Fruit fly (Drosophila melanogaster) whole organism, embryonic: ENCODE results near the gene Dbp73D.

Experiments used
- Awh ChIP-seq: fragments of 200-800 bp; sonication (Bioruptor generic); IDR thresholded peaks from 2 replicates; pipeline ENCODE4, ENCODE4 v1.3.6; 2022; ENCODE audit warnings: missing biosample characterization, missing genetic modification characterization
- CG10543 ChIP-seq: fragments of 200-800 bp; sonication (Bioruptor generic); optimal IDR thresholded peaks from 3 replicates; lab custom pipeline; 2017; ENCODE audit warnings: missing biosample characterization, mild to moderate bottlenecking, missing genetic modification characterization, moderate library complexity
- CG11696 ChIP-seq: fragments of 200-800 bp; sonication (Bioruptor generic); IDR thresholded peaks from 2 replicates; pipeline ENCODE4 v1.3.6; 2022; ENCODE audit warnings: missing biosample characterization, missing genetic modification characterization
- CG12071 ChIP-seq: fragments of 200-800 bp; sonication (Bioruptor generic); optimal IDR thresholded peaks from 3 replicates; lab custom pipeline; 2018; ENCODE audit warnings: missing biosample characterization, mild to moderate bottlenecking, missing genetic modification characterization
- CG13424 ChIP-seq: fragments of 200-800 bp; sonication (Bioruptor generic); optimal IDR thresholded peaks from 2 replicates; lab custom pipeline; 2019; ENCODE audit warnings: missing biosample characterization, mild to moderate bottlenecking, missing genetic modification characterization, moderate library complexity
- CG14014 ChIP-seq: fragments of 200-800 bp; sonication (Bioruptor generic); IDR thresholded peaks from 2 replicates; pipeline ENCODE4 v1.3.6; 2022; ENCODE audit warnings: missing biosample characterization, missing genetic modification characterization
- CG1647 ChIP-seq: fragments of 200-800 bp; sonication (Bioruptor generic); optimal IDR thresholded peaks from 3 replicates; lab custom pipeline; 2016; ENCODE audit warnings: missing biosample characterization, missing genetic modification characterization
- CG17612 ChIP-seq: fragments of 200-800 bp; sonication (Bioruptor generic); IDR thresholded peaks from 2 replicates; pipeline ENCODE4 v1.3.6; 2022; ENCODE audit warnings: missing biosample characterization, missing genetic modification characterization
- CG18764 ChIP-seq: fragments of 200-800 bp; sonication (Bioruptor generic); optimal IDR thresholded peaks from 3 replicates; lab custom pipeline; 2016; ENCODE audit warnings: missing biosample characterization, missing genetic modification characterization
- CG2116 ChIP-seq: fragments of 200-800 bp; sonication (Bioruptor generic); optimal IDR thresholded peaks from 3 replicates; lab custom pipeline; 2018; ENCODE audit warnings: missing biosample characterization, mild to moderate bottlenecking, missing genetic modification characterization
- CG2889 ChIP-seq: fragments of 200-800 bp; sonication (Bioruptor generic); IDR thresholded peaks from 3 replicates; pipeline ENCODE4 v1.3.6; 2022; ENCODE audit warnings: missing biosample characterization, missing genetic modification characterization
- CG34224 ChIP-seq: fragments of 200-800 bp; sonication (Bioruptor generic); IDR thresholded peaks from 3 replicates; pipeline ENCODE4 v1.3.6; 2022; ENCODE audit warnings: missing biosample characterization, missing genetic modification characterization; ENCODE audit not compliant: partially characterized antibody
- CG3847 ChIP-seq: fragments of 200-800 bp; sonication (Bioruptor generic); IDR thresholded peaks from 2 replicates; pipeline ENCODE4 v1.3.6; 2022; ENCODE audit warnings: missing biosample characterization, missing genetic modification characterization
- CG3995 ChIP-seq: fragments of 200-800 bp; sonication (Bioruptor generic); optimal IDR thresholded peaks from 3 replicates; lab custom pipeline; 2016; ENCODE audit warnings: missing biosample characterization, missing genetic modification characterization
- CG5180 ChIP-seq: fragments of 200-800 bp; sonication (Bioruptor generic); optimal IDR thresholded peaks from 3 replicates; lab custom pipeline; 2017; ENCODE audit warnings: missing biosample characterization, missing genetic modification characterization, mild to moderate bottlenecking, moderate library complexity, missing genetic modification reagents
- CG7357 ChIP-seq: fragments of 200-800 bp; sonication (Bioruptor generic); IDR thresholded peaks from 3 replicates; pipeline ENCODE4 v1.3.6; 2022; ENCODE audit warnings: missing biosample characterization, missing genetic modification characterization
- CG7963 ChIP-seq: fragments of 200-800 bp; sonication (Bioruptor generic); IDR thresholded peaks from 3 replicates; pipeline ENCODE4 v1.3.6; 2022; ENCODE audit warnings: missing biosample characterization, missing genetic modification characterization; ENCODE audit not compliant: partially characterized antibody
- CrebB ChIP-seq: fragments of 200-800 bp; sonication (Bioruptor generic); optimal IDR thresholded peaks from 3 replicates; lab custom pipeline; 2018; ENCODE audit warnings: missing biosample characterization, mild to moderate bottlenecking, missing genetic modification characterization
- Doc2 ChIP-seq: fragments of 200-800 bp; sonication (Bioruptor generic); IDR thresholded peaks from 2 replicates; pipeline ENCODE4 v1.3.6; 2022; ENCODE audit warnings: missing biosample characterization, missing genetic modification characterization
- Eip74EF ChIP-seq, 2 experiments: fragments of 200-800 bp in 1 of 2; fragments of >200 bp in 1 of 2; sonication (Bioruptor generic) in 1 of 2; optimal IDR thresholded peaks; 2 replicates each; lab custom pipeline; 2017 to 2019; ENCODE audit warnings: missing biosample characterization in 2 of 2, missing genetic modification characterization in 2 of 2, mild to moderate bottlenecking in 1 of 2, moderate library complexity in 1 of 2
- Elba2 ChIP-seq: fragments of 200-800 bp; sonication (Bioruptor generic); optimal IDR thresholded peaks from 3 replicates; lab custom pipeline; 2016; ENCODE audit warnings: missing biosample characterization, missing genetic modification characterization
- Hmx ChIP-seq: fragments of 200-800 bp; sonication (Bioruptor generic); optimal IDR thresholded peaks from 2 replicates; lab custom pipeline; 2016; ENCODE audit warnings: missing biosample characterization, missing genetic modification characterization
- NC2β ChIP-seq: fragments of 200-800 bp; sonication (Bioruptor generic); optimal IDR thresholded peaks from 2 replicates; lab custom pipeline; 2016; ENCODE audit warnings: missing biosample characterization, missing genetic modification characterization
- Nf-YA ChIP-seq: fragments of 200-800 bp; sonication (Bioruptor generic); IDR thresholded peaks from 2 replicates; pipeline ENCODE4 v1.3.6; 2022; ENCODE audit warnings: missing biosample characterization, missing genetic modification characterization
- PHDP ChIP-seq: fragments of 200-800 bp; sonication (Bioruptor generic); optimal IDR thresholded peaks from 3 replicates; lab custom pipeline; 2018; ENCODE audit warnings: missing biosample characterization, mild to moderate bottlenecking, missing genetic modification characterization, moderate library complexity
- Poxn ChIP-seq: fragments of 200-800 bp; sonication (Bioruptor generic); IDR thresholded peaks from 2 replicates; pipeline ENCODE4 v1.3.6; 2022; ENCODE audit warnings: missing biosample characterization, missing genetic modification characterization
- Spps ChIP-seq: fragments of 200-800 bp; sonication (Bioruptor generic); optimal IDR thresholded peaks from 2 replicates; lab custom pipeline; 2018; ENCODE audit warnings: missing biosample characterization, mild to moderate bottlenecking, missing genetic modification characterization
- ash1 ChIP-seq: fragments of 200-800 bp; sonication (Bioruptor generic); optimal IDR thresholded peaks from 2 replicates; lab custom pipeline; 2018; ENCODE audit warnings: missing biosample characterization, mild to moderate bottlenecking, missing genetic modification characterization
- bbx ChIP-seq: fragments of 200-800 bp; sonication (Bioruptor generic); IDR thresholded peaks from 2 replicates; pipeline ENCODE4 v1.3.6; 2022; ENCODE audit warnings: missing biosample characterization, missing genetic modification characterization; ENCODE audit not compliant: partially characterized antibody
- btn ChIP-seq: fragments of 200-800 bp; sonication (Bioruptor generic); optimal IDR thresholded peaks from 2 replicates; lab custom pipeline; 2016; ENCODE audit warnings: missing biosample characterization, missing genetic modification characterization
- cad ChIP-seq: fragments of >200 bp; optimal IDR thresholded peaks from 2 replicates; lab custom pipeline; 2017; ENCODE audit warnings: missing biosample characterization, missing genetic modification characterization
- chn ChIP-seq: fragments of 200-800 bp; sonication (Bioruptor generic); optimal IDR thresholded peaks from 2 replicates; lab custom pipeline; 2016; ENCODE audit warnings: missing biosample characterization, missing genetic modification characterization
- ci ChIP-seq: fragments of 200-800 bp; sonication (Bioruptor generic); IDR thresholded peaks from 3 replicates; pipeline ENCODE4 v1.3.6; 2022; ENCODE audit warnings: missing biosample characterization, missing genetic modification characterization
- ems ChIP-seq: fragments of 200-800 bp; sonication (Bioruptor generic); optimal IDR thresholded peaks from 3 replicates; lab custom pipeline; 2016; ENCODE audit warnings: missing biosample characterization, missing genetic modification characterization
- en ChIP-seq: fragments of 200-800 bp; sonication (Bioruptor generic); optimal IDR thresholded peaks from 2 replicates; lab custom pipeline; 2016; ENCODE audit warnings: missing biosample characterization, missing genetic modification characterization
- exex ChIP-seq: fragments of 200-800 bp; sonication (Bioruptor generic); optimal IDR thresholded peaks from 4 replicates; lab custom pipeline; 2018; ENCODE audit warnings: missing biosample characterization, mild to moderate bottlenecking, missing genetic modification characterization, moderate library complexity
- gem ChIP-seq: fragments of 200-800 bp; sonication (Bioruptor generic); optimal IDR thresholded peaks from 2 replicates; lab custom pipeline; 2019; ENCODE audit warnings: missing biosample characterization, mild to moderate bottlenecking, missing genetic modification characterization, moderate library complexity
- grn ChIP-seq: fragments of 200-800 bp; sonication (Bioruptor generic); optimal IDR thresholded peaks from 3 replicates; lab custom pipeline; 2017; ENCODE audit warnings: missing biosample characterization, missing genetic modification characterization
- hbn ChIP-seq: fragments of 200-800 bp; sonication (Bioruptor generic); IDR thresholded peaks from 2 replicates; pipeline ENCODE4 v1.3.6; 2022; ENCODE audit warnings: missing biosample characterization, missing genetic modification characterization; ENCODE audit not compliant: partially characterized antibody
- hkb ChIP-seq, 2 experiments: fragments of 200-800 bp in 1 of 2; fragments of >200 bp in 1 of 2; sonication (Bioruptor generic) in 1 of 2; IDR thresholded peaks in 1 of 2; optimal IDR thresholded peaks in 1 of 2; 2 replicates each; pipeline versions ENCODE4 v1.3.6 to Lab custom; 2017 to 2022; ENCODE audit warnings: missing biosample characterization in 1 of 2, missing genetic modification characterization in 1 of 2
- mirr ChIP-seq: fragments of 200-800 bp; sonication (Bioruptor generic); optimal IDR thresholded peaks from 3 replicates; lab custom pipeline; 2018; ENCODE audit warnings: missing biosample characterization, mild to moderate bottlenecking, missing genetic modification characterization
- odd ChIP-seq: fragments of 200-800 bp; sonication (Bioruptor generic); optimal IDR thresholded peaks from 2 replicates; lab custom pipeline; 2017; ENCODE audit warnings: missing biosample characterization, mild to moderate bottlenecking, missing genetic modification characterization
- pb ChIP-seq: fragments of 200-800 bp; sonication (Bioruptor generic); optimal IDR thresholded peaks from 3 replicates; lab custom pipeline; 2016; ENCODE audit warnings: missing biosample characterization, missing genetic modification characterization
- pros ChIP-seq: fragments of 200-800 bp; sonication (Bioruptor generic); optimal IDR thresholded peaks from 3 replicates; lab custom pipeline; 2019; ENCODE audit warnings: missing biosample characterization, mild to moderate bottlenecking, missing genetic modification characterization, moderate library complexity
- ranshi ChIP-seq: fragments of 200-800 bp; sonication (Bioruptor generic); IDR thresholded peaks from 2 replicates; pipeline ENCODE4 v1.3.6; 2022; ENCODE audit warnings: missing biosample characterization, missing genetic modification characterization
- salm ChIP-seq: fragments of 200-800 bp; sonication (Bioruptor generic); optimal IDR thresholded peaks from 2 replicates; lab custom pipeline; 2018; ENCODE audit warnings: missing biosample characterization, mild to moderate bottlenecking, missing genetic modification characterization
- sisA ChIP-seq: fragments of 200-800 bp; sonication (Bioruptor generic); IDR thresholded peaks from 2 replicates; pipeline ENCODE4 v1.3.6; 2022; ENCODE audit warnings: missing biosample characterization, missing genetic modification characterization
- unc-4 ChIP-seq: fragments of 200-800 bp; sonication (Bioruptor generic); IDR thresholded peaks from 2 replicates; pipeline ENCODE4 v1.3.6; 2022; ENCODE audit warnings: missing biosample characterization, missing genetic modification characterization; ENCODE audit not compliant: partially characterized antibody
- vvl ChIP-seq: fragments of 200-800 bp; sonication (Bioruptor generic); IDR thresholded peaks from 2 replicates; pipeline ENCODE4 v1.3.6; 2022; ENCODE audit warnings: missing biosample characterization, missing genetic modification characterization

The Dbp73D gene

dm6 chr3L:16709673-16710257 lies 20.9 kb downstream of the Dbp73D start (continued):
- TF ChIP-seq sisA (GFP tag; lab: Robert Waterston, UW) (no peak), CG3995 (GFP tag; lab: Kevin White, UChicago) (no peak), vvl (peak; percentile 8; the same call in 1 of the 2 replicates), gem (tag; lab: Kevin White, UChicago) (peak; percentile 7), hkb (optimal IDR thresholded peaks at IDR 0.05; lab: Kevin White, UChicago) (no peak), hkb (GFP tag; IDR thresholded peaks at IDR 0.05; lab: Robert Waterston, UW) (peak; percentile 23; the same call in 1 of the 2 replicates), CG7963 (GFP tag; lab: Robert Waterston, UW) (no peak), CG18764 (GFP tag; lab: Kevin White, UChicago) (no peak), CG11696 (GFP tag; lab: Robert Waterston, UW) (peak; percentile 85), CG2116 (GFP tag; lab: Kevin White, UChicago) (no peak), CG10543 (GFP tag; lab: Kevin White, UChicago) (no peak), ranshi (GFP tag; lab: Robert Waterston, UW) (no peak), Hmx (no peak), hbn (no peak), CG34224 (GFP tag; lab: Robert Waterston, UW) (no peak), CG17612 (no peak), bbx (GFP tag; lab: Robert Waterston, UW) (no peak), btn (GFP tag; lab: Kevin White, UChicago) (no peak)

- TF ChIP-seq en (GFP tag; lab: Kevin White, UChicago) (no peak), grn (peak; percentile 76), Poxn (GFP tag; lab: Robert Waterston, UW) (no peak), ci (no peak; the same call in 2 of the 3 replicates), NC2β (GFP tag; lab: Kevin White, UChicago) (no peak), CG5180 (GFP tag; lab: Kevin White, UChicago) (no peak), exex (peak; percentile 41), Doc2 (GFP tag; lab: Robert Waterston, UW) (no peak), Nf-YA (no peak), CG7357 (GFP tag; lab: Robert Waterston, UW) (no peak), Spps (tag; lab: Kevin White, UChicago) (no peak), Eip74EF (GFP tag; optimal IDR thresholded peaks at IDR 0.05; lab: Kevin White, UChicago) (no peak), unc-4 (GFP tag; lab: Robert Waterston, UW) (no peak), pros (GFP tag; lab: Kevin White, UChicago) (peak; percentile 82), pb (no peak), Awh (GFP tag; lab: Robert Waterston, UW) (no peak), CrebB (no peak), mirr (GFP tag; lab: Kevin White, UChicago) (no peak), CG3847 (GFP tag; lab: Robert Waterston, UW) (no peak), PHDP (tag; lab: Kevin White, UChicago) (no peak), CG14014 (GFP tag; lab: Robert Waterston, UW) (no peak), ems (GFP tag; lab: Kevin White, UChicago) (no peak), Elba2 (GFP tag; lab: Kevin White, UChicago) (no peak), odd (no peak), CG13424 (no peak), chn (GFP tag; lab: Kevin White, UChicago) (no peak), CG12071 (no peak), CG1647 (GFP tag; lab: Kevin White, UChicago) (no peak), cad (GFP tag; lab: Kevin White, UChicago) (no peak), ash1 (GFP tag; lab: Kevin White, UChicago) (no peak), salm (no peak), CG2889 (no peak)
Observed at dm6 chr3L:16708738-16709350, 21.8 kb downstream of the Dbp73D start.
